Fruit fly (Drosophila melanogaster) whole organism, embryonic: ENCODE results near the gene Vha36-3.
A peak's percentile ranks its signal among the peaks of the same experiment; 100 is the strongest.

Experiments
- ATbp ChIP-seq: fragments of 200-800 bp; sonication (Bioruptor generic); optimal IDR thresholded peaks from 2 replicates; lab custom pipeline; 2017; ENCODE audit warnings: missing biosample characterization, mild to moderate bottlenecking, missing genetic modification characterization, missing genetic modification reagents
- Ada2b ChIP-seq: fragments of 200-800 bp; sonication (Bioruptor generic); IDR thresholded peaks from 2 replicates; pipeline ENCODE4 v1.3.6; 2022; ENCODE audit warnings: missing biosample characterization, missing genetic modification characterization
- Atf3 ChIP-seq: fragments of 200-800 bp; sonication (Bioruptor generic); optimal IDR thresholded peaks from 3 replicates; lab custom pipeline; 2016; ENCODE audit warnings: missing biosample characterization, missing genetic modification characterization
- Blimp-1 ChIP-seq: fragments of 200-800 bp; sonication (Bioruptor generic); optimal IDR thresholded peaks from 3 replicates; lab custom pipeline; 2018; ENCODE audit warnings: missing biosample characterization, missing genetic modification characterization, mild to moderate bottlenecking, moderate library complexity, missing genetic modification reagents
- CG10267 ChIP-seq: fragments of 200-800 bp; sonication (Bioruptor generic); optimal IDR thresholded peaks from 2 replicates; lab custom pipeline; 2018; ENCODE audit warnings: missing biosample characterization, mild to moderate bottlenecking, missing genetic modification characterization, moderate library complexity
- CG12236 ChIP-seq: fragments of 200-800 bp; sonication (Bioruptor generic); optimal IDR thresholded peaks from 2 replicates; lab custom pipeline; 2016; ENCODE audit warnings: missing biosample characterization, missing genetic modification characterization
- CG13624 ChIP-seq: fragments of 200-800 bp; sonication (Bioruptor generic); optimal IDR thresholded peaks from 2 replicates; lab custom pipeline; 2016; ENCODE audit warnings: missing biosample characterization, missing genetic modification characterization
- CG14014 ChIP-seq: fragments of 200-800 bp; sonication (Bioruptor generic); IDR thresholded peaks from 2 replicates; pipeline ENCODE4 v1.3.6; 2022; ENCODE audit warnings: missing biosample characterization, missing genetic modification characterization
- CG14965 ChIP-seq: fragments of 200-800 bp; sonication (Bioruptor generic); optimal IDR thresholded peaks from 2 replicates; lab custom pipeline; 2016; ENCODE audit warnings: missing biosample characterization, missing genetic modification characterization, borderline replicate concordance
- CG15073 ChIP-seq: fragments of 200-800 bp; sonication (Bioruptor generic); optimal IDR thresholded peaks from 2 replicates; lab custom pipeline; 2016; ENCODE audit warnings: missing biosample characterization, missing genetic modification characterization
- CG1529 ChIP-seq: fragments of 200-800 bp; sonication (Bioruptor generic); optimal IDR thresholded peaks from 3 replicates; lab custom pipeline; 2018; ENCODE audit warnings: missing biosample characterization, missing genetic modification characterization
- CG15514 ChIP-seq: fragments of 200-800 bp; sonication (Bioruptor generic); optimal IDR thresholded peaks from 3 replicates; lab custom pipeline; 2017; ENCODE audit warnings: missing biosample characterization, missing genetic modification characterization, mild to moderate bottlenecking, moderate library complexity, missing genetic modification reagents
- CG17385 ChIP-seq: fragments of 200-800 bp; sonication (Bioruptor generic); optimal IDR thresholded peaks from 3 replicates; lab custom pipeline; 2018; ENCODE audit warnings: missing biosample characterization, mild to moderate bottlenecking, missing genetic modification characterization
- CG2202 ChIP-seq: fragments of 200-800 bp; sonication (Bioruptor generic); optimal IDR thresholded peaks from 2 replicates; lab custom pipeline; 2018; ENCODE audit warnings: missing biosample characterization, mild to moderate bottlenecking, missing genetic modification characterization
- CG30020 ChIP-seq: fragments of 200-800 bp; optimal IDR thresholded peaks from 2 replicates; lab custom pipeline; 2019; ENCODE audit warnings: missing biosample characterization, mild to moderate bottlenecking, missing genetic modification characterization, moderate library complexity
- CG31388 ChIP-seq: fragments of 200-800 bp; sonication (Bioruptor generic); optimal IDR thresholded peaks from 2 replicates; lab custom pipeline; 2016; ENCODE audit warnings: missing biosample characterization, missing genetic modification characterization
- CG31441 ChIP-seq: fragments of 200-800 bp; sonication (Bioruptor generic); IDR thresholded peaks from 2 replicates; pipeline ENCODE4 v1.3.6; 2022; ENCODE audit warnings: missing biosample characterization, missing genetic modification characterization
- CG32767 ChIP-seq: fragments of 200-800 bp; sonication (Bioruptor generic); IDR thresholded peaks from 2 replicates; pipeline ENCODE4 v1.3.6; 2022; ENCODE audit warnings: missing biosample characterization, missing genetic modification characterization
- CG3847 ChIP-seq: fragments of 200-800 bp; sonication (Bioruptor generic); IDR thresholded peaks from 2 replicates; pipeline ENCODE4 v1.3.6; 2022; ENCODE audit warnings: missing biosample characterization, missing genetic modification characterization
- CG3995 ChIP-seq: fragments of 200-800 bp; sonication (Bioruptor generic); optimal IDR thresholded peaks from 3 replicates; lab custom pipeline; 2016; ENCODE audit warnings: missing biosample characterization, missing genetic modification characterization
- CG5953 ChIP-seq: fragments of 200-800 bp; sonication (Bioruptor generic); IDR thresholded peaks from 2 replicates; pipeline ENCODE4 v1.3.6; 2022; ENCODE audit warnings: missing biosample characterization, missing genetic modification characterization
- CG7372 ChIP-seq: fragments of 200-800 bp; sonication (Bioruptor generic); IDR thresholded peaks from 2 replicates; pipeline ENCODE4 v1.3.6; 2022; ENCODE audit warnings: missing biosample characterization, missing genetic modification characterization
- CG8089 ChIP-seq: fragments of 200-800 bp; sonication (Bioruptor generic); optimal IDR thresholded peaks from 3 replicates; lab custom pipeline; 2016; ENCODE audit warnings: missing biosample characterization, missing genetic modification characterization
- CG9797 ChIP-seq: fragments of 200-800 bp; sonication (Bioruptor generic); optimal IDR thresholded peaks from 3 replicates; lab custom pipeline; 2018; ENCODE audit warnings: missing biosample characterization, mild to moderate bottlenecking, missing genetic modification characterization
- CG9932 ChIP-seq: fragments of 200-800 bp; sonication (Bioruptor generic); IDR thresholded peaks from 2 replicates; pipeline ENCODE4 v1.3.6; 2022; ENCODE audit warnings: missing biosample characterization, missing genetic modification characterization
- Dad ChIP-seq: fragments of 200-800 bp; sonication (Bioruptor generic); optimal IDR thresholded peaks from 3 replicates; lab custom pipeline; 2016; ENCODE audit warnings: missing biosample characterization, missing genetic modification characterization
- Dref ChIP-seq: fragments of 200-800 bp; sonication (Bioruptor generic); IDR thresholded peaks from 2 replicates; pipeline ENCODE4 v1.3.6; 2022; ENCODE audit warnings: missing biosample characterization, missing genetic modification characterization
- Hr51 ChIP-seq, 2 experiments: fragments of 200-800 bp; sonication (Bioruptor generic); optimal IDR thresholded peaks; 2 replicates in 1 of 2; 3 replicates in 1 of 2; lab custom pipeline; 2016 to 2018; ENCODE audit warnings: missing biosample characterization in 2 of 2, missing genetic modification characterization in 2 of 2, mild to moderate bottlenecking in 1 of 2, moderate library complexity in 1 of 2
- Hr78 ChIP-seq, 2 experiments: fragments of 200-800 bp in 1 of 2; fragments of >200 bp in 1 of 2; sonication (Bioruptor generic) in 1 of 2; optimal IDR thresholded peaks; 2 replicates each; lab custom pipeline; 2017 to 2019; ENCODE audit warnings: missing biosample characterization in 2 of 2, missing genetic modification characterization in 2 of 2, mild to moderate bottlenecking in 1 of 2, moderate library complexity in 1 of 2
- Neu2 ChIP-seq: fragments of 200-800 bp; sonication (Bioruptor generic); optimal IDR thresholded peaks from 3 replicates; lab custom pipeline; 2016; ENCODE audit warnings: missing biosample characterization, missing genetic modification characterization, borderline replicate concordance
- NfI ChIP-seq: fragments of 200-800 bp; sonication (Bioruptor generic); optimal IDR thresholded peaks from 3 replicates; lab custom pipeline; 2018; ENCODE audit warnings: missing biosample characterization, mild to moderate bottlenecking, missing genetic modification characterization, moderate library complexity
- PHDP ChIP-seq: fragments of 200-800 bp; sonication (Bioruptor generic); optimal IDR thresholded peaks from 3 replicates; lab custom pipeline; 2018; ENCODE audit warnings: missing biosample characterization, mild to moderate bottlenecking, missing genetic modification characterization, moderate library complexity
- YL-1 ChIP-seq: fragments of 200-800 bp; sonication (Bioruptor generic); optimal IDR thresholded peaks from 3 replicates; lab custom pipeline; 2017; ENCODE audit warnings: missing biosample characterization, mild to moderate bottlenecking, missing genetic modification characterization
- bab2 ChIP-seq: fragments of 200-800 bp; sonication (Bioruptor generic); optimal IDR thresholded peaks from 2 replicates; lab custom pipeline; 2016; ENCODE audit warnings: missing biosample characterization, missing genetic modification characterization
- bcd ChIP-seq: fragments of 200-800 bp; sonication (Bioruptor generic); optimal IDR thresholded peaks from 2 replicates; lab custom pipeline; 2017; ENCODE audit warnings: missing biosample characterization, mild to moderate bottlenecking, missing genetic modification characterization
- cad ChIP-seq: fragments of >200 bp; optimal IDR thresholded peaks from 2 replicates; lab custom pipeline; 2017; ENCODE audit warnings: missing biosample characterization, missing genetic modification characterization
- cg ChIP-seq: fragments of 200-800 bp; sonication (Bioruptor generic); optimal IDR thresholded peaks from 3 replicates; lab custom pipeline; 2019; ENCODE audit warnings: missing biosample characterization, mild to moderate bottlenecking, missing genetic modification characterization, moderate library complexity
- chinmo ChIP-seq: fragments of 200-800 bp; sonication (Bioruptor generic); IDR thresholded peaks from 4 replicates; pipeline ENCODE4 v1.3.6; 2022; ENCODE audit warnings: missing biosample characterization, missing genetic modification characterization; ENCODE audit not compliant: partially characterized antibody
- corto ChIP-seq: fragments of 200-800 bp; sonication (Bioruptor generic); optimal IDR thresholded peaks from 2 replicates; lab custom pipeline; 2016; ENCODE audit warnings: missing biosample characterization, mild to moderate bottlenecking, missing genetic modification characterization, moderate library complexity
- dimm ChIP-seq: fragments of 200-800 bp; sonication (Bioruptor generic); IDR thresholded peaks from 2 replicates; pipeline ENCODE4 v1.3.6; 2022; ENCODE audit warnings: missing biosample characterization, missing genetic modification characterization
- en ChIP-seq: fragments of 200-800 bp; sonication (Bioruptor generic); optimal IDR thresholded peaks from 2 replicates; lab custom pipeline; 2016; ENCODE audit warnings: missing biosample characterization, missing genetic modification characterization
- fru ChIP-seq: fragments of >200 bp; optimal IDR thresholded peaks from 2 replicates; lab custom pipeline; 2017
- gce ChIP-seq: fragments of 200-800 bp; sonication (Bioruptor generic); IDR thresholded peaks from 3 replicates; pipeline ENCODE4 v1.3.6; 2022; ENCODE audit warnings: missing biosample characterization, missing genetic modification characterization
- gfzf ChIP-seq: fragments of 200-800 bp; sonication (Bioruptor generic); optimal IDR thresholded peaks from 2 replicates; lab custom pipeline; 2016; ENCODE audit warnings: missing biosample characterization, mild to moderate bottlenecking, missing genetic modification characterization, moderate library complexity
- gsb ChIP-seq: fragments of 200-800 bp; sonication (Bioruptor generic); IDR thresholded peaks from 2 replicates; pipeline ENCODE4 v1.3.6; 2022; ENCODE audit warnings: missing biosample characterization, missing genetic modification characterization
- gt ChIP-seq: fragments of 200-800 bp; sonication (Bioruptor generic); IDR thresholded peaks from 2 replicates; pipeline ENCODE4 v1.3.6; 2022; ENCODE audit warnings: missing biosample characterization, missing genetic modification characterization
- hb ChIP-seq: fragments of 200-800 bp; sonication (Bioruptor generic); IDR thresholded peaks from 3 replicates; pipeline ENCODE4 v1.3.6; 2022; ENCODE audit warnings: missing biosample characterization, missing genetic modification characterization; ENCODE audit not compliant: partially characterized antibody
- her ChIP-seq: fragments of 200-800 bp; sonication (Bioruptor generic); optimal IDR thresholded peaks from 2 replicates; lab custom pipeline; 2016; ENCODE audit warnings: missing biosample characterization, missing genetic modification characterization
- kah ChIP-seq: fragments of 200-800 bp; sonication (Bioruptor generic); optimal IDR thresholded peaks from 2 replicates; lab custom pipeline; 2018; ENCODE audit warnings: missing biosample characterization, mild to moderate bottlenecking, missing genetic modification characterization
- lab ChIP-seq: fragments of 200-800 bp; sonication (Bioruptor generic); optimal IDR thresholded peaks from 3 replicates; lab custom pipeline; 2017; ENCODE audit warnings: missing biosample characterization, missing genetic modification characterization, mild to moderate bottlenecking, moderate library complexity, missing genetic modification reagents
- maf-S ChIP-seq: fragments of 200-800 bp; sonication (Bioruptor generic); optimal IDR thresholded peaks from 2 replicates; lab custom pipeline; 2016; ENCODE audit warnings: missing biosample characterization, missing genetic modification characterization
- zfh2 ChIP-seq: fragments of 200-800 bp; sonication (Bioruptor generic); optimal IDR thresholded peaks from 2 replicates; lab custom pipeline; 2016; ENCODE audit warnings: missing biosample characterization, missing genetic modification characterization

The Vha36-3 gene

dm6 chrX:2624525-2625006 lies 44.2 kb upstream of the Vha36-3 start, which contains the start of the genes brv3 and Pi4KIIIalpha (continued):
- TF ChIP-seq CG3847 (GFP tag; lab: Robert Waterston, UW) (peak; percentile 55), CG9797 (GFP tag; lab: Kevin White, UChicago) (peak; percentile 76), fru (lab: Kevin White, UChicago) (no peak), Hr51 (GFP tag; optimal IDR thresholded peaks at IDR 0.05; lab: Kevin White, UChicago) (no peak), CG8089 (GFP tag; lab: Kevin White, UChicago) (no peak), maf-S (no peak), Ada2b (GFP tag; lab: Robert Waterston, UW) (no peak), CG12236 (GFP tag; lab: Kevin White, UChicago) (no peak), en (GFP tag; lab: Kevin White, UChicago) (no peak), CG31388 (no peak), Neu2 (no peak), cad (GFP tag; lab: Kevin White, UChicago) (no peak), CG9932 (GFP tag; lab: Robert Waterston, UW) (no peak), corto (GFP tag; lab: Kevin White, UChicago) (no peak), ATbp (GFP tag; lab: Kevin White, UChicago) (no peak), CG13624 (GFP tag; lab: Kevin White, UChicago) (peak; percentile 4), gt (GFP tag; lab: Robert Waterston, UW) (no peak), zfh2 (GFP tag; lab: Kevin White, UChicago) (no peak), CG3995 (peak; percentile 85), CG15514 (GFP tag; lab: Kevin White, UChicago) (peak; percentile 39), kah (GFP tag; lab: Kevin White, UChicago) (no peak), CG31441 (GFP tag; lab: Robert Waterston, UW) (no peak), CG14965 (no peak), bcd (GFP tag; lab: Kevin White, UChicago) (no peak), Dref (GFP tag; lab: Robert Waterston, UW) (peak; percentile 52), chinmo (GFP tag; lab: Robert Waterston, UW) (0 out of 4 replicates have a peak, but pooled peaks have one; percentile 34), CG2202 (tag; lab: Kevin White, UChicago) (no peak), gce (no peak), CG1529 (GFP tag; lab: Kevin White, UChicago) (no peak), Hr78 (GFP tag; optimal IDR thresholded peaks at IDR 0.05; lab: Kevin White, UChicago) (no peak), her (GFP tag; lab: Kevin White, UChicago) (peak; percentile 99), YL-1 (GFP tag; lab: Kevin White, UChicago) (peak; percentile 17), CG14014 (GFP tag; lab: Robert Waterston, UW) (no peak), Atf3 (GFP tag; lab: Kevin White, UChicago) (no peak), CG7372 (no peak), CG17385 (no peak), Blimp-1 (GFP tag; lab: Kevin White, UChicago) (no peak), gfzf (GFP tag; lab: Kevin White, UChicago) (peak; percentile 89), gsb (no peak), NfI (no peak), lab (no peak), PHDP (no peak), Dad (GFP tag; lab: Kevin White, UChicago) (no peak), CG30020 (tag; lab: Kevin White, UChicago) (no peak), CG10267 (no peak), hb (GFP tag; lab: Robert Waterston, UW) (no peak), bab2 (no peak), CG15073 (GFP tag; lab: Kevin White, UChicago) (no peak), cg (GFP tag; lab: Kevin White, UChicago) (no peak), CG5953 (GFP tag; lab: Robert Waterston, UW) (no peak), CG32767 (GFP tag; lab: Robert Waterston, UW) (no peak), dimm (GFP tag; lab: Robert Waterston, UW) (no peak)
